Worm (Caenorhabditis elegans): ENCODE results near the gene M04D8.8.

ce11 chrIII:10016413-10017051 lies 17.4 kb upstream of the M04D8.8 start, which contains the start of gene rgs-1:
- TF ChIP-seq ama-1 (optimal IDR thresholded peaks at IDR 0.05) (no peak), tbx-37 (GFP tag; conservative IDR thresholded peaks at IDR 0.05) (no peak), hmbx-1 (tag; optimal IDR thresholded peaks at IDR 0.05) (no peak), ceh-36 (tag; optimal IDR thresholded peaks at IDR 0.05) (no peak), ceh-13 (GFP tag; optimal IDR thresholded peaks at IDR 0.05) (no peak), flt-1 (GFP tag; IDR thresholded peaks at IDR 0.05) (no peak), F13C5.2 (tag; optimal IDR thresholded peaks at IDR 0.05) (peak; percentile 17), tra-4 (tag; optimal IDR thresholded peaks at IDR 0.05) (no peak), scrt-1 (GFP tag; IDR thresholded peaks at IDR 0.05) (no peak), aly-1 (tag; optimal IDR thresholded peaks at IDR 0.05) (no peak), hnd-1 (tag; optimal IDR thresholded peaks at IDR 0.05) (no peak), hmg-4 (GFP tag; optimal IDR thresholded peaks at IDR 0.05) (no peak), B0310.2 (tag; optimal IDR thresholded peaks at IDR 0.05) (no peak), sea-1 (GFP tag; conservative IDR thresholded peaks at IDR 0.05) (no peak)
